Fruit fly (Drosophila melanogaster) whole organism, wandering third instar larva: ENCODE data around the gene Calr.

Experiments used
- CrebA ChIP-seq: fragments of 200-800 bp; sonication (Bioruptor generic); optimal IDR thresholded peaks from 2 replicates; lab custom pipeline; 2016; ENCODE audit warnings: missing biosample characterization, mild to moderate bottlenecking, missing genetic modification characterization, borderline replicate concordance
- Dfd ChIP-seq: fragments of >200 bp; optimal IDR thresholded peaks from 2 replicates; lab custom pipeline; 2017; ENCODE audit warnings: missing biosample characterization, missing genetic modification characterization
- GATAd ChIP-seq: sonication (Bioruptor generic); optimal IDR thresholded peaks from 2 replicates; lab custom pipeline; 2016; ENCODE audit warnings: missing biosample characterization, missing genetic modification characterization
- HLH106 ChIP-seq: fragments of 200-800 bp; optimal IDR thresholded peaks from 3 replicates; lab custom pipeline; 2019; ENCODE audit warnings: missing biosample characterization, mild to moderate bottlenecking, missing genetic modification characterization, moderate library complexity
- Rel ChIP-seq, 2 experiments: fragments of 200-800 bp; sonication (Bioruptor generic) in 1 of 2; optimal IDR thresholded peaks; 2 replicates in 1 of 2; 3 replicates in 1 of 2; lab custom pipeline; 2016 to 2019; ENCODE audit warnings: mild to moderate bottlenecking in 2 of 2, missing biosample characterization in 2 of 2, missing genetic modification characterization in 2 of 2, moderate library complexity in 1 of 2
- fru ChIP-seq: fragments of 200-800 bp; sonication (Bioruptor generic); optimal IDR thresholded peaks from 3 replicates; lab custom pipeline; 2016; ENCODE audit warnings: missing biosample characterization, mild to moderate bottlenecking, missing genetic modification characterization
- h ChIP-seq: fragments of 200-800 bp; sonication (Bioruptor generic); optimal IDR thresholded peaks from 3 replicates; lab custom pipeline; 2016; ENCODE audit warnings: missing biosample characterization, mild to moderate bottlenecking, missing genetic modification characterization

dm6 chr3R:9604445-9605020 is 26.1 kb downstream of the Calr start:
- TF ChIP-seq h (GFP tag; lab: Kevin White, UChicago) = no peak
- no peak for TF ChIP-seq GATAd (GFP tag; lab: Kevin White, UChicago)
- no peak for TF ChIP-seq HLH106 (tag; lab: Kevin White, UChicago)
- TF ChIP-seq Rel (GFP tag; optimal IDR thresholded peaks at IDR 0.05; lab: Kevin White, UChicago) = no peak
- no peak for TF ChIP-seq Rel (tag; optimal IDR thresholded peaks at IDR 0.05; lab: Kevin White, UChicago)
- no peak for TF ChIP-seq fru (GFP tag; lab: Kevin White, UChicago)
- no peak for TF ChIP-seq Dfd (GFP tag; lab: Kevin White, UChicago)
- no peak for TF ChIP-seq CrebA (GFP tag; lab: Kevin White, UChicago)
